Worm (Caenorhabditis elegans) whole organism, mixed stage, embryonic: Measurements from ENCODE around the gene T14G8.4.

Experiments used
- blmp-1 ChIP-seq: fragments of 150-350 bp; optimal IDR thresholded peaks from 2 replicates; lab custom pipeline; 2014; ENCODE audit warnings: missing biosample characterization, missing genetic modification characterization
- ceh-39 ChIP-seq: fragments of 150-350 bp; optimal IDR thresholded peaks from 2 replicates; lab custom pipeline; 2014; ENCODE audit warnings: missing biosample characterization, missing genetic modification characterization
- cnd-1 ChIP-seq: fragments of 200-800 bp; sonication (Bioruptor generic); optimal IDR thresholded peaks from 2 replicates; lab custom pipeline; 2018; ENCODE audit warnings: mild to moderate bottlenecking, missing genetic modification characterization, missing compliant biosample characterization
- drap-1 ChIP-seq: fragments of 200-800 bp; sonication (Bioruptor generic); optimal IDR thresholded peaks from 3 replicates; lab custom pipeline; 2018; ENCODE audit warnings: mild to moderate bottlenecking, missing genetic modification characterization, missing compliant biosample characterization
- elt-1 ChIP-seq: sonication (generic microtip); optimal IDR thresholded peaks from 2 replicates; lab custom pipeline; 2017; ENCODE audit warnings: missing genetic modification characterization, mild to moderate bottlenecking, missing compliant biosample characterization, antibody characterized with exemption, moderate library complexity, borderline replicate concordance; ENCODE audit not compliant: insufficient read depth
- elt-3 ChIP-seq: fragments of 150-350 bp; optimal IDR thresholded peaks from 2 replicates; lab custom pipeline; 2014; ENCODE audit warnings: missing biosample characterization, missing genetic modification characterization
- flh-1 ChIP-seq: fragments of 200-800 bp; sonication (Bioruptor generic); optimal IDR thresholded peaks from 2 replicates; lab custom pipeline; 2018; ENCODE audit warnings: mild to moderate bottlenecking, missing genetic modification characterization, moderate library complexity, missing compliant biosample characterization
- lsy-2 ChIP-seq: fragments of 150-350 bp; optimal IDR thresholded peaks from 2 replicates; lab custom pipeline; 2014; ENCODE audit warnings: missing biosample characterization, missing genetic modification characterization
- nhr-2 ChIP-seq: fragments of 150-350 bp; optimal IDR thresholded peaks from 2 replicates; lab custom pipeline; 2014; ENCODE audit warnings: missing biosample characterization, missing genetic modification characterization
- nhr-237 ChIP-seq: fragments of 150-350 bp; optimal IDR thresholded peaks from 2 replicates; lab custom pipeline; 2014; ENCODE audit warnings: missing biosample characterization, missing genetic modification characterization
- nhr-76 ChIP-seq: sonication (generic microtip); optimal IDR thresholded peaks from 2 replicates; lab custom pipeline; 2017; ENCODE audit warnings: missing biosample characterization, missing genetic modification characterization
- unc-62 ChIP-seq: fragments of 150-350 bp; optimal IDR thresholded peaks from 2 replicates; lab custom pipeline; 2014; ENCODE audit warnings: missing biosample characterization, missing genetic modification reagents, missing genetic modification characterization
- zip-8 ChIP-seq: fragments of 150-350 bp; optimal IDR thresholded peaks from 2 replicates; lab custom pipeline; 2014; ENCODE audit warnings: missing biosample characterization, missing genetic modification characterization
- ztf-11 ChIP-seq: fragments of 150-350 bp; optimal IDR thresholded peaks from 2 replicates; lab custom pipeline; 2014; ENCODE audit warnings: missing biosample characterization, missing genetic modification characterization

DNA sequence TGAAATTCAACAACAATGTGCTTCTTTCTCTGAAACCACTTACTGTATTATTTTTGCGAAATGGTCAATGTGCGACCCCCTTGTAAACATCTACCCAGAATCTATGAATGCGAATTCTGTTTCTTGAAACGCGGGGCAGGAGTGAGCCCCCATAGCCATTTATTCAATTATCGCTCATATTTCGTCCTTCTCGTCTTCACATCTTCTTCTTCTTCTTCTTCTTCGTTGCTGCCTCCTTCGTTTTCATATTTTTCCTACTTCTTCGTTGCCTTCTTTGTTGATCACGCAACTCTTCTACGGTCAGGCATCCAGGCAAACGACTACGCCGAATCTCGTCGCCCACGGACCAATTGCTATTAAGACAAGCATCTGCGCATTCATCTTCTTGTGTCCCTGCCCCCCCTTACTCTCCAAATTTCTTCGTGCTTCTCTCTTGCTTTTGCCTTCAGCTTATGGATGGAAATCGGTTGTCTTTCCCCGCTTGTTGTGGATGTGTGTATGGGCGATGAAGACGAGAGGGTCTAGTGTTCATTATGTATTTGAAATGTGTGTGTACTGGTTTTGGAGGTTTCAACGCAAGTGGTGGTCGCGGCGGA is 38.5 kb upstream of the T14G8.4 start:
- no peak for TF ChIP-seq unc-62 (GFP tag; lab: Kevin White, UChicago)
- no peak for TF ChIP-seq ceh-39 (tag; lab: Kevin White, UChicago)
- no peak for TF ChIP-seq blmp-1 (tag; lab: Kevin White, UChicago)
- no peak for TF ChIP-seq nhr-237 (tag; lab: Kevin White, UChicago)
- no peak for TF ChIP-seq lsy-2 (tag; lab: Kevin White, UChicago)
- no peak for TF ChIP-seq drap-1
- no peak for TF ChIP-seq zip-8 (tag; lab: Kevin White, UChicago)
- no peak for TF ChIP-seq elt-1 (tag; lab: Kevin White, UChicago)
- TF ChIP-seq cnd-1 (tag; lab: Kevin White, UChicago) = no peak
- no peak for TF ChIP-seq flh-1 (GFP tag; lab: Kevin White, UChicago)
- TF ChIP-seq elt-3 (tag; lab: Kevin White, UChicago) = no peak
- no peak for TF ChIP-seq nhr-76 (tag; lab: Kevin White, UChicago)
- TF ChIP-seq ztf-11 (tag; lab: Kevin White, UChicago) = no peak
- TF ChIP-seq nhr-2 (tag; lab: Kevin White, UChicago) = no peak
